Worm (Caenorhabditis elegans) whole organism, L1 larva: ENCODE results near the gene F44D12.19.

Experiments used
- aha-1 ChIP-seq: fragments of 150-350 bp; optimal IDR thresholded peaks from 2 replicates; lab custom pipeline; 2014; ENCODE audit warnings: missing biosample characterization, missing genetic modification characterization
- ceh-63 ChIP-seq: fragments of 200-800 bp; sonication (Bioruptor generic); optimal IDR thresholded peaks from 2 replicates; lab custom pipeline; 2018; ENCODE audit warnings: mild to moderate bottlenecking, missing genetic modification characterization, missing compliant biosample characterization
- ceh-82 ChIP-seq, 3 experiments: fragments of 150-350 bp in 1 of 3; sonication (generic microtip) in 2 of 3; optimal IDR thresholded peaks; 2 replicates each; lab custom pipeline; 2014 to 2017; ENCODE audit warnings: missing biosample characterization in 3 of 3, missing genetic modification characterization in 3 of 3
- dpl-1 ChIP-seq, 3 experiments: fragments of 150-350 bp in 2 of 3; sonication (generic microtip) in 1 of 3; optimal IDR thresholded peaks; 2 replicates each; lab custom pipeline; 2014 to 2017; ENCODE audit warnings: missing biosample characterization in 3 of 3, missing genetic modification characterization in 3 of 3, missing genetic modification reagents in 3 of 3
- dsc-1 ChIP-seq: sonication (generic microtip); optimal IDR thresholded peaks from 2 replicates; lab custom pipeline; 2016; ENCODE audit warnings: mild to moderate bottlenecking, missing genetic modification characterization, missing compliant biosample characterization
- efl-1 ChIP-seq, 4 experiments: fragments of 150-350 bp; optimal IDR thresholded peaks in 3 of 4; peaks in 1 of 4; 1 replicate in 1 of 4; 2 replicates in 3 of 4; lab custom pipeline; 2014; ENCODE audit warnings: missing biosample characterization in 2 of 4, missing genetic modification characterization in 2 of 4, missing genetic modification reagents in 2 of 4
- egl-13 ChIP-seq: sonication (generic microtip); optimal IDR thresholded peaks from 2 replicates; lab custom pipeline; 2016; ENCODE audit warnings: missing genotype, missing genetic modification reagents, missing genetic modification characterization, missing compliant biosample characterization
- egl-27 ChIP-seq, 2 experiments: fragments of 150-350 bp in 1 of 2; sonication (generic microtip); optimal IDR thresholded peaks; 3 replicates each; lab custom pipeline; 2017 to 2018; ENCODE audit warnings: missing biosample characterization in 2 of 2, missing genetic modification characterization in 2 of 2, missing genetic modification reagents in 2 of 2
- elt-2 ChIP-seq: sonication (generic microtip); optimal IDR thresholded peaks from 2 replicates; lab custom pipeline; 2016; ENCODE audit warnings: missing genetic modification characterization, mild to moderate bottlenecking, inconsistent platforms, missing compliant biosample characterization, missing genetic modification reagents
- elt-3 ChIP-seq, 6 experiments: fragments of 150-350 bp in 1 of 6; sonication (generic microtip); optimal IDR thresholded peaks; 2 replicates each; lab custom pipeline; 2017 to 2018; ENCODE audit warnings: missing biosample characterization in 6 of 6, missing genetic modification characterization in 6 of 6, inconsistent platforms in 1 of 6
- ets-5 ChIP-seq: fragments of 200-800 bp; sonication (Bioruptor generic); IDR thresholded peaks from 2 replicates; pipeline ENCODE4 v1.3.6; 2022; ENCODE audit warnings: missing genetic modification characterization, missing compliant biosample characterization
- fkh-10 ChIP-seq: sonication (generic microtip); optimal IDR thresholded peaks from 2 replicates; lab custom pipeline; 2017; ENCODE audit warnings: missing biosample characterization, missing genetic modification reagents, missing genetic modification characterization
- fkh-8 ChIP-seq: sonication (generic microtip); optimal IDR thresholded peaks from 2 replicates; lab custom pipeline; 2016; ENCODE audit warnings: mild to moderate bottlenecking, missing genetic modification characterization, missing compliant biosample characterization
- fos-1 ChIP-seq: fragments of 150-350 bp; optimal IDR thresholded peaks from 2 replicates; lab custom pipeline; 2014; ENCODE audit warnings: missing biosample characterization, missing genetic modification characterization
- hlh-17 ChIP-seq: fragments of 200-800 bp; sonication (Bioruptor generic); optimal IDR thresholded peaks from 2 replicates; lab custom pipeline; 2018; ENCODE audit warnings: missing genetic modification characterization, mild to moderate bottlenecking, missing compliant biosample characterization, moderate library complexity, borderline replicate concordance
- isw-1 ChIP-seq: fragments of 200-800 bp; sonication (Bioruptor generic); IDR thresholded peaks from 2 replicates; pipeline ENCODE4 v1.3.6; 2022; ENCODE audit warnings: missing genetic modification characterization, missing compliant biosample characterization
- lin-14 ChIP-seq: fragments of 200-800 bp; sonication (Bioruptor generic); optimal IDR thresholded peaks from 2 replicates; lab custom pipeline; 2018; ENCODE audit warnings: mild to moderate bottlenecking, missing genetic modification characterization, moderate library complexity, missing compliant biosample characterization
- lin-35 ChIP-seq, 2 experiments: fragments of 150-350 bp; optimal IDR thresholded peaks; 2 replicates each; lab custom pipeline; 2014; ENCODE audit warnings: missing biosample characterization in 2 of 2, missing genetic modification characterization in 2 of 2, missing genetic modification reagents in 2 of 2
- lin-39 ChIP-seq: fragments of 150-350 bp; optimal IDR thresholded peaks from 2 replicates; lab custom pipeline; 2014; ENCODE audit warnings: missing biosample characterization, missing genetic modification reagents, missing genetic modification characterization
- lsy-2 ChIP-seq, 2 experiments: fragments of 150-350 bp; optimal IDR thresholded peaks; 2 replicates each; lab custom pipeline; 2014; ENCODE audit warnings: missing biosample characterization in 2 of 2, missing genetic modification characterization in 2 of 2
- mab-9 ChIP-seq: fragments of 200-800 bp; sonication (Bioruptor generic); IDR thresholded peaks from 2 replicates; pipeline ENCODE4 v1.3.6; 2022; ENCODE audit warnings: missing genetic modification reagents, missing genetic modification characterization, missing compliant biosample characterization
- nhr-11 ChIP-seq: fragments of 150-350 bp; optimal IDR thresholded peaks from 2 replicates; lab custom pipeline; 2014; ENCODE audit warnings: missing biosample characterization, missing genetic modification characterization
- nhr-20 ChIP-seq: sonication (generic microtip); optimal IDR thresholded peaks from 2 replicates; lab custom pipeline; 2016; ENCODE audit warnings: mild to moderate bottlenecking, missing genetic modification characterization, missing compliant biosample characterization
- nhr-47 ChIP-seq: sonication (generic microtip); optimal IDR thresholded peaks from 2 replicates; lab custom pipeline; 2016; ENCODE audit warnings: mild to moderate bottlenecking, missing genetic modification characterization, moderate library complexity, missing compliant biosample characterization
- nhr-71 ChIP-seq: sonication (generic microtip); optimal IDR thresholded peaks from 2 replicates; lab custom pipeline; 2016; ENCODE audit warnings: mild to moderate bottlenecking, missing genetic modification characterization, moderate library complexity, missing compliant biosample characterization
- nhr-90 ChIP-seq: sonication (generic microtip); optimal IDR thresholded peaks from 2 replicates; lab custom pipeline; 2016; ENCODE audit warnings: mild to moderate bottlenecking, missing genetic modification characterization, missing compliant biosample characterization; ENCODE audit not compliant: poor library complexity
- pag-3 ChIP-seq: sonication (generic microtip); optimal IDR thresholded peaks from 2 replicates; lab custom pipeline; 2017; ENCODE audit warnings: missing genetic modification characterization, mild to moderate bottlenecking, missing compliant biosample characterization, antibody characterized with exemption, borderline replicate concordance; ENCODE audit not compliant: insufficient read depth
- pax-3 ChIP-seq: fragments of 200-800 bp; sonication (Bioruptor generic); optimal IDR thresholded peaks from 2 replicates; lab custom pipeline; 2018; ENCODE audit warnings: mild to moderate bottlenecking, missing genetic modification characterization, moderate library complexity, missing compliant biosample characterization
- pqm-1 ChIP-seq: sonication (generic microtip); optimal IDR thresholded peaks from 3 replicates; lab custom pipeline; 2017; ENCODE audit warnings: missing biosample characterization, missing genetic modification characterization
- rnt-1 ChIP-seq: sonication (generic microtip); optimal IDR thresholded peaks from 2 replicates; lab custom pipeline; 2016; ENCODE audit warnings: mild to moderate bottlenecking, missing genetic modification characterization, moderate library complexity, missing compliant biosample characterization
- snpc-4 ChIP-seq: fragments of 150-350 bp; optimal IDR thresholded peaks from 2 replicates; lab custom pipeline; 2014; ENCODE audit warnings: missing biosample characterization, missing genetic modification characterization
- sox-4 ChIP-seq: sonication (generic microtip); optimal IDR thresholded peaks from 2 replicates; lab custom pipeline; 2016; ENCODE audit warnings: missing genetic modification characterization, missing compliant biosample characterization
- sup-37 ChIP-seq: fragments of 200-800 bp; sonication (Bioruptor generic); optimal IDR thresholded peaks from 2 replicates; lab custom pipeline; 2018; ENCODE audit warnings: mild to moderate bottlenecking, missing genetic modification characterization, missing compliant biosample characterization
- swsn-7 ChIP-seq: sonication (generic microtip); optimal IDR thresholded peaks from 2 replicates; lab custom pipeline; 2016; ENCODE audit warnings: missing genetic modification characterization, missing compliant biosample characterization
- tbx-2 ChIP-seq: sonication (generic microtip); optimal IDR thresholded peaks from 2 replicates; lab custom pipeline; 2016; ENCODE audit warnings: missing genetic modification characterization, missing compliant biosample characterization
- unc-30 ChIP-seq: sonication (generic microtip); optimal IDR thresholded peaks from 2 replicates; lab custom pipeline; 2017; ENCODE audit warnings: missing biosample characterization, missing genetic modification characterization
- unc-86 ChIP-seq: sonication (generic microtip); optimal IDR thresholded peaks from 2 replicates; lab custom pipeline; 2016; ENCODE audit warnings: missing genetic modification characterization, missing compliant biosample characterization
- xbp-1 ChIP-seq: sonication (generic microtip); optimal IDR thresholded peaks from 2 replicates; lab custom pipeline; 2016; ENCODE audit warnings: missing genetic modification characterization, missing compliant biosample characterization

Gene F44D12.19

ce11 chrIV:10060795-10061194 is 39.4 kb downstream of the F44D12.19 start:
- TF ChIP-seq elt-2 (tag; lab: Kevin White, UChicago) (peak; percentile 53), rnt-1 (tag; lab: Kevin White, UChicago) (no peak), unc-30 (no peak)

ce11 chrIV:10062728-10063127 is 41.3 kb downstream of the F44D12.19 start, which contains the start of gene ipla-7:
Gene ipla-7 (minus strand): TSS chrIV:10062849.
- TF ChIP-seq efl-1 (optimal IDR thresholded peaks at IDR 0.05; lab: Kevin White, UChicago) = peak in 1 of 2 experiments; percentile 5
- TF ChIP-seq efl-1 (GFP tag; optimal IDR thresholded peaks at IDR 0.05 in 1 of 2; lab: Kevin White, UChicago) = peak in 1 of 2 experiments; percentile 82
- peak in 1 of 3 experiments; percentile 20 for TF ChIP-seq dpl-1 (GFP tag; optimal IDR thresholded peaks at IDR 0.05; lab: Kevin White, UChicago)
- peak; percentile 15 for TF ChIP-seq nhr-47 (tag; lab: Kevin White, UChicago)
- TF ChIP-seq lin-14 (GFP tag; lab: Kevin White, UChicago) = peak; percentile 80
- TF ChIP-seq nhr-71 (tag; lab: Kevin White, UChicago) = peak; percentile 51
- no peak for TF ChIP-seq ceh-63 (GFP tag; lab: Kevin White, UChicago)
- TF ChIP-seq sup-37 (GFP tag; lab: Kevin White, UChicago) = no peak
- TF ChIP-seq egl-27 (tag; optimal IDR thresholded peaks at IDR 0.05; lab: Kevin White, UChicago) = no peak
- TF ChIP-seq nhr-11 (tag; lab: Kevin White, UChicago) = no peak
- TF ChIP-seq pqm-1 (tag; lab: Kevin White, UChicago) = no peak
- no peak for TF ChIP-seq sox-4 (tag; lab: Kevin White, UChicago)
- TF ChIP-seq ceh-82 (tag; optimal IDR thresholded peaks at IDR 0.05; lab: Kevin White, UChicago) = peak in 1 of 3 experiments; percentile 56
- peak in 1 of 2 experiments; percentile 11 for TF ChIP-seq lin-35 (GFP tag; optimal IDR thresholded peaks at IDR 0.05; lab: Kevin White, UChicago)
- TF ChIP-seq pax-3 (tag; lab: Kevin White, UChicago) = no peak
- peak; percentile 15 for TF ChIP-seq unc-86 (tag; lab: Kevin White, UChicago)
- no peak for TF ChIP-seq nhr-90 (tag; lab: Kevin White, UChicago)
- peak; percentile 16 for TF ChIP-seq fkh-10 (GFP tag; lab: Kevin White, UChicago)
- no peak for TF ChIP-seq xbp-1
- TF ChIP-seq swsn-7 (tag; lab: Kevin White, UChicago) = peak; percentile 20
- TF ChIP-seq tbx-2 (tag; lab: Kevin White, UChicago) = peak; percentile 7
- peak; percentile 7 for TF ChIP-seq egl-13 (tag; lab: Kevin White, UChicago)
- TF ChIP-seq lsy-2 (tag; optimal IDR thresholded peaks at IDR 0.05; lab: Kevin White, UChicago) = peak in 1 of 2 experiments; percentile 28
- TF ChIP-seq hlh-17 (GFP tag; lab: Kevin White, UChicago) = no peak
- TF ChIP-seq mab-9 (GFP tag; lab: Robert Waterston, UW) = no peak
- peak; percentile 56 for TF ChIP-seq fkh-8 (tag; lab: Kevin White, UChicago)

DNA sequence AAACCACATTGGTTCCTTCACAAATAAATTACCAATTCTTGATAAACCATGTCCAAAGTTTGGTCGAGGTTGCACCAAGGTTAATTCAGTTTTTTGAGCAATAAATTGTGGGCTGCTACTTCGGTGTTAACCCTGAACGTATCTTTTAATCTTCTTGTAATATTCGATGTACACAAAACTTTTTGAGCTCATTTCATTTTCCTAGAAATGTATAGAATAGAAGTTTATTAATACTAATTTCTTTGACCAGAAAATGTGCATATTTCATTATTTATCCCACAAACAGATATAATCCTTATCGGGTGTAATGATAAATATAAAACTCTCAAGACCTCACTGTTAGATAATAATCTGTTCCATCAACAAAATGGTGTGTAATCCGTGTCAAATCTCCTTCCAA is 42.6 kb downstream of the F44D12.19 start:
- TF ChIP-seq isw-1 (GFP tag; lab: Robert Waterston, UW) = no peak
- TF ChIP-seq efl-1 (optimal IDR thresholded peaks at IDR 0.05; lab: Kevin White, UChicago) = no peak
- peak in 1 of 2 experiments; percentile 68 for TF ChIP-seq efl-1 (GFP tag; optimal IDR thresholded peaks at IDR 0.05 in 1 of 2; lab: Kevin White, UChicago)
- peak; percentile 82 for TF ChIP-seq dsc-1 (tag; lab: Kevin White, UChicago)
- TF ChIP-seq snpc-4 (tag; lab: Kevin White, UChicago) = no peak
- TF ChIP-seq elt-3 (tag; optimal IDR thresholded peaks at IDR 0.05; lab: Kevin White, UChicago) = no peak
- TF ChIP-seq, all 84 proteins: peak for 2

- TF ChIP-seq pag-3 (tag; lab: Kevin White, UChicago) (no peak), ceh-63 (GFP tag; lab: Kevin White, UChicago) (no peak), lin-39 (peak; percentile 62), lin-14 (GFP tag; lab: Kevin White, UChicago) (peak; percentile 52), ets-5 (no peak), nhr-20 (tag; lab: Kevin White, UChicago) (no peak), aha-1 (tag; lab: Kevin White, UChicago) (no peak), fos-1 (no peak)
Observed at ce11 chrIV:10065159-10065558, 43.8 kb downstream of the F44D12.19 start.
